Worm (Caenorhabditis elegans) whole organism, L2 larva: Measurements from ENCODE around the gene elpc-3.

Experiments
- aly-2 ChIP-seq: fragments of 150-350 bp; optimal IDR thresholded peaks from 2 replicates; lab custom pipeline; 2014; ENCODE audit warnings: missing biosample characterization, missing genetic modification characterization
- elt-1 ChIP-seq: fragments of 150-350 bp; optimal IDR thresholded peaks from 2 replicates; lab custom pipeline; 2014; ENCODE audit warnings: missing biosample characterization, missing genetic modification characterization
- fos-1 ChIP-seq: fragments of 150-350 bp; optimal IDR thresholded peaks from 2 replicates; lab custom pipeline; 2014; ENCODE audit warnings: missing biosample characterization, missing genetic modification characterization
- mab-5 ChIP-seq: fragments of 150-350 bp; optimal IDR thresholded peaks from 2 replicates; lab custom pipeline; 2014; ENCODE audit warnings: missing biosample characterization, missing genetic modification characterization
- nhr-11 ChIP-seq: fragments of 150-350 bp; optimal IDR thresholded peaks from 2 replicates; lab custom pipeline; 2014; ENCODE audit warnings: missing biosample characterization, missing genetic modification characterization
- nhr-237 ChIP-seq: fragments of 150-350 bp; optimal IDR thresholded peaks from 2 replicates; lab custom pipeline; 2014; ENCODE audit warnings: missing biosample characterization, missing genetic modification characterization
- ztf-11 ChIP-seq: sonication (generic microtip); optimal IDR thresholded peaks from 2 replicates; lab custom pipeline; 2017; ENCODE audit warnings: missing biosample characterization, missing genetic modification characterization
- ztf-4 ChIP-seq: fragments of 150-350 bp; optimal IDR thresholded peaks from 2 replicates; lab custom pipeline; 2014; ENCODE audit warnings: missing biosample characterization, missing genetic modification characterization

- TF ChIP-seq mab-5 (tag; lab: Kevin White, UChicago) (no peak), nhr-237 (tag; lab: Kevin White, UChicago) (no peak), ztf-4 (tag; lab: Kevin White, UChicago) (no peak), ztf-11 (tag; lab: Kevin White, UChicago) (no peak), elt-1 (tag; lab: Kevin White, UChicago) (no peak), fos-1 (tag; lab: Kevin White, UChicago) (no peak), nhr-11 (no peak), aly-2 (tag; lab: Kevin White, UChicago) (no peak)
Measured at ce11 chrV:12161157-12161556, 20.1 kb downstream of the elpc-3 start.
